Fruit fly (Drosophila melanogaster) Kc167 (cell line): ENCODE data around the gene CG13073.

ENCODE experiments used
- Myc ChIP-seq: fragments of >200 bp; optimal IDR thresholded peaks from 2 replicates; lab custom pipeline; 2017; ENCODE audit warnings: missing external identifiers
- Sin3A ChIP-seq: fragments of >200 bp; optimal IDR thresholded peaks from 2 replicates; lab custom pipeline; 2018; ENCODE audit warnings: missing external identifiers
- h ChIP-seq: fragments of >200 bp; optimal IDR thresholded peaks from 3 replicates; lab custom pipeline; 2018; ENCODE audit warnings: missing external identifiers
- insv ChIP-seq: fragments of >200 bp; optimal IDR thresholded peaks from 3 replicates; lab custom pipeline; 2018; ENCODE audit warnings: missing external identifiers
- psq ChIP-seq: fragments of >200 bp; optimal IDR thresholded peaks from 2 replicates; lab custom pipeline; 2017; ENCODE audit warnings: missing external identifiers
- ttk ChIP-seq: sonication (Bioruptor generic); optimal IDR thresholded peaks from 2 replicates; lab custom pipeline; 2017; ENCODE audit warnings: missing external identifiers

The CG13073 gene

dm6 chr3L:16217203-16217602 is at the start of gene CG13073:
Gene CG13073 (minus strand): TSS chr3L:16217303.
- no peak for TF ChIP-seq ttk
- TF ChIP-seq h = no peak
- TF ChIP-seq psq (lab: Kevin White, UChicago) = no peak
- no peak for TF ChIP-seq Myc (lab: Kevin White, UChicago)
- TF ChIP-seq insv (lab: Kevin White, UChicago) = no peak
- no peak for TF ChIP-seq Sin3A

DNA sequence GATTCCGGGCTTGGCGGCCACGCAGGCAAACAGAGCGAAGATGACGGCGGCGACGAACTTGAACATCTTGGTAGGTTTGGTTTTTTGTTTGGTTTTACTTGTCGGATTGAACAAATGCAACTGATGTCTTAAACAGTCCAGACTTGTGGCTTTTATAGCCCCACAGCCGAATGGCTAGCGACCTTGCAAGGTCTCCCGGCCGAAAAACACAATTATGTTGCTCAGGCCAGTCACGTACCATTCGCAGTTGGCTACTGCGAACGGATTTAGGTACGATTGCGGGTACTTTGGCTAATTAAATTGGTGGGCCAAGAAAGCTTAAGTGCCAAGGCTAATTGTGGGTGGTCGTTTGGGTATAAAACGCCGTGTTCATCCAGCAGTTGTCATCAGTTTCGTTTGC is 47.9 kb upstream of the CG13073 start, which contains the start of the genes CG13051 and CG13069:
Gene CG13051, minus strand, starts transcription at position 101 of the 400 bp plus-strand sequence.
Gene CG13069, plus strand, starts transcription at position 386 of the 400 bp plus-strand sequence.
- TF ChIP-seq Sin3A = no peak
- TF ChIP-seq Myc (lab: Kevin White, UChicago) = no peak
- TF ChIP-seq insv (lab: Kevin White, UChicago) = no peak
- no peak for TF ChIP-seq ttk
- no peak for TF ChIP-seq h
- no peak for TF ChIP-seq psq (lab: Kevin White, UChicago)

DNA sequence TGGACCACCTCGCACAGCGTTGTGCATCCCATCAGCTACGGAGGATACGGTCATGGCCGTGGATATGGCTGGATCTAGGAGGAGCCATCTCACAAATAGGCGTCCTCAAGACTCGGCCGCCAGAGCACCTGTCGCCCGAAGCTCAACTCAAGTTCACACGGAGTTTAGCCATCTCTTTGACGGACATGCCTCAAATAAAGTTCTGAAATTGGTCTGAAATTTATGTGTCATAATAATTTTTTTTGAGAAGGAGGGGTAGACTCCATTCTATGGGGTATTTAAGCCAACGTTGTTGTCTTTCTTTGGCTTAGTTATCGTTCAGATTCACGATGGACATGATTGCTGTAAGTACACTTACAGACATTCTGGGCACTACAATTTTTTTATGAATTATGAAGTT is 45.9 kb upstream of the CG13073 start, which contains the start of gene CG13070:
Gene CG13070, plus strand, starts transcription at position 301 of the 400 bp plus-strand sequence.
- TF ChIP-seq Myc (lab: Kevin White, UChicago) (no peak), ttk (no peak)

DNA sequence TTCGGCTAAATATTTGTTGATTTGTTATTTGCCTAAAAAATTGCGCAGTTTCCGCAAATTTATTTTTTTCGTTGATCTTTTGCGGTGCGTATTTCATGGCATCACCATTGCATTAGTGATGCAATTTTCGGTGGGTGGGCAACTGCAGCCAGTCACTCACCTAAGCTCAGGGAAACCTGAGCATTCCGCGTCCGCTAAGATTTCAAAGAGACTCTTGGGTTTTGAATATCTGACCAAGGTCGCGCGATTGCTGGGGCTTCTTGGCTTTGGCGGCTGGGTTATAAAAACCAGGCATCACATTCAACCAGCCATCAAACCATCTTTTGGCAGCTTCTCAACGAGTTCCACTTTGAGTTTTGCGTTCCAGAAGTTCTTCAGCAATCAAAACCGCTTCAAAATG is 45.3 kb upstream of the CG13073 start, which contains the start of gene CG13071:
Gene CG13071, plus strand, starts transcription at position 301 of the 400 bp plus-strand sequence.
- TF ChIP-seq insv (lab: Kevin White, UChicago) = no peak
- TF ChIP-seq Myc (lab: Kevin White, UChicago) = no peak
- TF ChIP-seq ttk = no peak
- TF ChIP-seq Sin3A = no peak
- TF ChIP-seq h = no peak
- no peak for TF ChIP-seq psq (lab: Kevin White, UChicago)

DNA sequence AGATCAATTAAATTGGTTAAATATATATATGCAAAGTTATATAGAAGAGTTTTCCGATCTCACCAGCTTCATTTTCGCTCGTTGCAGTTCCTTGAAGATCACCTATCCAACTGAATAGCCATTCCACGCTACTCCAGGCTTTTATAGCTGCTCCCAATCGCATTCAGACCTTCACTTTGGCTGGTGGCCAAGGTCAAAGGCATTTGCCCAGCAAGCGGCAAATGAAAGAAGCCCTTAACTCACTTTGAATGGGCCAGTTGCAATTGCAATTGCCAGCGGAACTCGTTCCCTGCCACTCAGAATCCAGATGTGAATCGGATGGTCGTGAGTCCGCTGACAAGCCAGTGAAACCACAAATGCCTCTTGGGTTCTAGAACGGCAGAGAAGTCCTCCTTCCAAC is 44.4 kb upstream of the CG13073 start, which contains the start of gene CG34247:
Gene CG34247, minus strand, starts transcription at position 101 of the 400 bp plus-strand sequence.
- TF ChIP-seq psq (lab: Kevin White, UChicago) (no peak), insv (lab: Kevin White, UChicago) (no peak), Sin3A (no peak), ttk (no peak), Myc (lab: Kevin White, UChicago) (no peak), h (no peak)

dm6 chr3L:16259552-16259951 is 42.4 kb upstream of the CG13073 start, which contains the start of gene CG13053:
Gene CG13053 (minus strand): TSS chr3L:16259722.
- no peak for TF ChIP-seq Sin3A
- no peak for TF ChIP-seq h
- TF ChIP-seq ttk = no peak
- TF ChIP-seq Myc (lab: Kevin White, UChicago) = no peak
- TF ChIP-seq psq (lab: Kevin White, UChicago) = no peak
- no peak for TF ChIP-seq insv (lab: Kevin White, UChicago)

dm6 chr3L:16257118-16257627 is 40.1 kb upstream of the CG13073 start, which contains the start of gene CG13054:
Gene CG13054 (minus strand): TSS chr3L:16257191.
- TF ChIP-seq ttk (no peak), Sin3A (no peak), h (no peak), Myc (lab: Kevin White, UChicago) (no peak), psq (lab: Kevin White, UChicago) (no peak), insv (lab: Kevin White, UChicago) (no peak)

- no peak for TF ChIP-seq psq (lab: Kevin White, UChicago)
- no peak for TF ChIP-seq h
Observed at dm6 chr3L:16252255-16252654, 35.2 kb upstream of the CG13073 start, which contains the start of gene CG13055. Gene CG13055 (minus strand): TSS chr3L:16252355.

DNA sequence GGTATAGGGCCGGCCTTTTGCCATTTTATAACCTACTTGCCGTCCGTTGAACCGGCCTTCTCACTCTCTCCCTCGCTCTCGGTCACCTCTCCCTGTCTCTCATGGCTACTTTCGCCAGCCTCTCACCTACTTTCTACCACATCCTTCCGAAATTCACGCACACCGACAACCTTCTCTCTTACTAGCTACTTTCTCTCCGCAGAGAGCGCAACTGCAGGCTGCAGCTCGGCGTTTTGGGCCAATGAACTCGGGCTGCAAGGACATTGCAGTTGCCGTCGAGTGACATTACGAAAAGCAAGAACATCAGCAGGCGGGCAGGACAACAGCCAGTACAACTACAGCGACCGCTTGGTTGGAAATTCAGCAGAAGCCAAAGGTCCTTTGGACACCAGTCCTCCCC is 24.2 kb upstream of the CG13073 start:
- TF ChIP-seq h (no peak), Sin3A (no peak), insv (lab: Kevin White, UChicago) (no peak), Myc (lab: Kevin White, UChicago) (no peak), ttk (no peak), psq (lab: Kevin White, UChicago) (no peak)

DNA sequence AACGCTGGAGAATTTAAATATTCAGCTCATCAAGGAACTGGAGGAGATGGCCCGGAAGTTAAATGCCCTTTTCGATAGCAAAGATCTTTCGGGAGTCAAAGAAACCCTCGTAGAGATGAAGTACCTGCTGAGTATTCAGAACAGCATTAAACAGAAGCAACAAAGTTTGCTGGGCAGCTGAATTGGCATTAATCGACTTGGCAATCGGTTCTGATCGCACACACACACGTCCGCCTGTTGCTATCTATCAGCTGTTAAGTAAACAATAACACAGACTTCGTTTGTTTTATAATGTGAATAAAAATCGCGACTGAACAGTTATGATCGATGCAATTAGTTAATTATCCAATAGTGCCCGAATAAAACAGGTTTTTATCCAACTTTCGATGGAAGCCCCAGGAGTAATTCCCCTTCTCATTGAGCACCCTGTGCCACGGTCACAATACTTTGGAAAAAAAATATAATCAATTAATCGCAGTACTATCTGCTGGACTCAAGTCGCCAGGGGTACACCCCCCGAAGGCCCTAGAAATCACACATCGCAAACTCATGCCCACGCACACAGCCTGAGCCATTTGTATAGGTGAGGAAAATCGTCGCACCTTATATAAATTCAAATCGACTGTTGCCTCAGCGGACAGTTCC is 16.9 kb upstream of the CG13073 start:
- TF ChIP-seq Sin3A = no peak
- TF ChIP-seq h = no peak
- no peak for TF ChIP-seq Myc (lab: Kevin White, UChicago)
- no peak for TF ChIP-seq psq (lab: Kevin White, UChicago)
- TF ChIP-seq ttk = no peak
- TF ChIP-seq insv (lab: Kevin White, UChicago) = no peak

dm6 chr3L:16232924-16233323 is 15.8 kb upstream of the CG13073 start, which contains the start of gene Hsc20:
Gene Hsc20 (plus strand): TSS chr3L:16233127.
- TF ChIP-seq h (no peak), Myc (lab: Kevin White, UChicago) (no peak), ttk (no peak), Sin3A (no peak), psq (lab: Kevin White, UChicago) (no peak), insv (lab: Kevin White, UChicago) (no peak)

DNA sequence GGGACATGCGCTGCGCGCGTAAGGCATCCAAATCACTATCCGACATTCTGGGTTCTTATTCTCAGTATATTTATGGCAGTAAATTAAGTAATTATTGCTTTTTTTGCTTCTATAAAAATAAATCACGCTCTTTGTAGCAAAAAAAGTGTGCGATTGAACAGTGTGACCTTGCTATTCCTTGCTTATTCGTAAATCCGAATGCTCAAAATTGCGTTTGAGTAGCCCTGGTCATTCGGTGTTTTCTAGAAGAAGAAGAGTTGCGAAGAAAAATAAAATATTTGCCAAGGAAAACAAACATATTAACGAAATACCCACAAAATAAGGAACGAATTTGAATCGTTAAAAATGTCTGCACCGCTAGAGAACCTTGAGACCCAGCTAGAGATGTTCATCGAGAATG is 14.8 kb upstream of the CG13073 start, which contains the start of the genes PDCD-5 and MED10:
Gene PDCD-5, minus strand, starts transcription at position 182 of the 400 bp plus-strand sequence.
Gene MED10, plus strand, starts transcription at position 228 of the 400 bp plus-strand sequence.
- TF ChIP-seq insv (lab: Kevin White, UChicago) (no peak), ttk (no peak), Sin3A (no peak), psq (lab: Kevin White, UChicago) (no peak), Myc (lab: Kevin White, UChicago) (no peak), h (no peak)
